Fruit fly (Drosophila melanogaster) S2 (cell line): ENCODE measurements around the gene TwdlY.

ENCODE experiments used
- CG8478 ChIP-seq: fragments of >200 bp; optimal IDR thresholded peaks from 2 replicates; lab custom pipeline; 2018
- CTCF ChIP-seq, 2 experiments: fragments of >200 bp; optimal IDR thresholded peaks; 2 replicates each; lab custom pipeline; 2018

dm6 chrX:16783743-16784142, 49.0 kb downstream of the TwdlY start, which contains the start of gene mRpL22:
- TF ChIP-seq CG8478 (lab: Kevin White, UChicago): no peak
- peak in 1 of 2 experiments; percentile 31 for TF ChIP-seq CTCF (optimal IDR thresholded peaks at IDR 0.05; lab: Kevin White, UChicago)
